Fruit fly (Drosophila melanogaster) whole organism, embryonic: ENCODE data around the gene Rh4.

Experiments used
- Asciz ChIP-seq: fragments of 200-800 bp; sonication (Bioruptor generic); optimal IDR thresholded peaks from 2 replicates; lab custom pipeline; 2017; ENCODE audit warnings: missing biosample characterization, mild to moderate bottlenecking, missing genetic modification characterization, missing genetic modification reagents
- Atf-2 ChIP-seq: fragments of 200-800 bp; sonication (Bioruptor generic); optimal IDR thresholded peaks from 2 replicates; lab custom pipeline; 2016; ENCODE audit warnings: missing biosample characterization, missing genetic modification characterization
- CG10147 ChIP-seq: fragments of 200-800 bp; sonication (Bioruptor generic); optimal IDR thresholded peaks from 2 replicates; lab custom pipeline; 2019; ENCODE audit warnings: missing biosample characterization, mild to moderate bottlenecking, missing genetic modification characterization, moderate library complexity
- CG10209 ChIP-seq: fragments of 200-800 bp; sonication (Bioruptor generic); optimal IDR thresholded peaks from 3 replicates; lab custom pipeline; 2017; ENCODE audit warnings: missing biosample characterization, mild to moderate bottlenecking, missing genetic modification characterization, missing genetic modification reagents
- CG1024 ChIP-seq: fragments of 200-800 bp; sonication (Bioruptor generic); IDR thresholded peaks from 2 replicates; pipeline ENCODE4 v1.3.6; 2022; ENCODE audit warnings: missing biosample characterization, missing genetic modification characterization
- CG10267 ChIP-seq: fragments of 200-800 bp; sonication (Bioruptor generic); optimal IDR thresholded peaks from 2 replicates; lab custom pipeline; 2018; ENCODE audit warnings: missing biosample characterization, mild to moderate bottlenecking, missing genetic modification characterization, moderate library complexity
- CG11560 ChIP-seq: fragments of 200-800 bp; sonication (Bioruptor generic); IDR thresholded peaks from 3 replicates; pipeline ENCODE4 v1.3.6; 2022; ENCODE audit warnings: missing biosample characterization, missing genetic modification characterization
- CG13775 ChIP-seq: fragments of 200-800 bp; sonication (Bioruptor generic); optimal IDR thresholded peaks from 3 replicates; lab custom pipeline; 2017; ENCODE audit warnings: missing biosample characterization, mild to moderate bottlenecking, missing genetic modification characterization
- CG14667 ChIP-seq: fragments of 200-800 bp; sonication (Bioruptor generic); IDR thresholded peaks from 2 replicates; pipeline ENCODE4 v1.3.6; 2022; ENCODE audit warnings: missing biosample characterization, missing genetic modification characterization
- CG1529 ChIP-seq: fragments of 200-800 bp; sonication (Bioruptor generic); optimal IDR thresholded peaks from 3 replicates; lab custom pipeline; 2018; ENCODE audit warnings: missing biosample characterization, missing genetic modification characterization
- CG17568 ChIP-seq: fragments of 200-800 bp; sonication (Bioruptor generic); optimal IDR thresholded peaks from 2 replicates; lab custom pipeline; 2018; ENCODE audit warnings: missing biosample characterization, mild to moderate bottlenecking, missing genetic modification characterization, moderate library complexity
- CG2202 ChIP-seq: fragments of 200-800 bp; sonication (Bioruptor generic); optimal IDR thresholded peaks from 2 replicates; lab custom pipeline; 2018; ENCODE audit warnings: missing biosample characterization, mild to moderate bottlenecking, missing genetic modification characterization
- CG30431 ChIP-seq: fragments of 200-800 bp; sonication (Bioruptor generic); optimal IDR thresholded peaks from 2 replicates; lab custom pipeline; 2017; ENCODE audit warnings: missing biosample characterization, missing genetic modification characterization
- CG3065 ChIP-seq: fragments of 200-800 bp; sonication (Bioruptor generic); optimal IDR thresholded peaks from 2 replicates; lab custom pipeline; 2016; ENCODE audit warnings: missing biosample characterization, missing genetic modification characterization
- CG31224 ChIP-seq: fragments of 200-800 bp; sonication (Bioruptor generic); IDR thresholded peaks from 2 replicates; pipeline ENCODE4 v1.3.6; 2022; ENCODE audit warnings: missing biosample characterization, missing genetic modification characterization
- CG31388 ChIP-seq: fragments of 200-800 bp; sonication (Bioruptor generic); optimal IDR thresholded peaks from 2 replicates; lab custom pipeline; 2016; ENCODE audit warnings: missing biosample characterization, missing genetic modification characterization
- CG31441 ChIP-seq: fragments of 200-800 bp; sonication (Bioruptor generic); IDR thresholded peaks from 2 replicates; pipeline ENCODE4 v1.3.6; 2022; ENCODE audit warnings: missing biosample characterization, missing genetic modification characterization
- CG32532 ChIP-seq: fragments of 200-800 bp; sonication (Bioruptor generic); IDR thresholded peaks from 2 replicates; pipeline ENCODE4 v1.3.6; 2022; ENCODE audit warnings: missing biosample characterization, missing genetic modification characterization
- CG3838 ChIP-seq: fragments of 200-800 bp; sonication (Bioruptor generic); optimal IDR thresholded peaks from 3 replicates; lab custom pipeline; 2016; ENCODE audit warnings: missing biosample characterization, missing genetic modification characterization
- CG4404 ChIP-seq: fragments of 200-800 bp; sonication (Bioruptor generic); IDR thresholded peaks from 2 replicates; pipeline ENCODE4 v1.3.6; 2022; ENCODE audit warnings: missing biosample characterization, missing genetic modification characterization
- CG4707 ChIP-seq: fragments of 200-800 bp; sonication (Bioruptor generic); optimal IDR thresholded peaks from 2 replicates; lab custom pipeline; 2018; ENCODE audit warnings: missing biosample characterization, mild to moderate bottlenecking, missing genetic modification characterization, moderate library complexity
- CG5180 ChIP-seq: fragments of 200-800 bp; sonication (Bioruptor generic); optimal IDR thresholded peaks from 3 replicates; lab custom pipeline; 2017; ENCODE audit warnings: missing biosample characterization, missing genetic modification characterization, mild to moderate bottlenecking, moderate library complexity, missing genetic modification reagents
- CG8281 ChIP-seq: fragments of 200-800 bp; sonication (Bioruptor generic); optimal IDR thresholded peaks from 2 replicates; lab custom pipeline; 2018; ENCODE audit warnings: missing biosample characterization, mild to moderate bottlenecking, missing genetic modification characterization, moderate library complexity
- CG8765 ChIP-seq: fragments of 200-800 bp; sonication (Bioruptor generic); IDR thresholded peaks from 2 replicates; pipeline ENCODE4 v1.3.6; 2022; ENCODE audit warnings: missing biosample characterization, missing genetic modification characterization
- Camta ChIP-seq: fragments of 200-800 bp; sonication (Bioruptor generic); optimal IDR thresholded peaks from 2 replicates; lab custom pipeline; 2016; ENCODE audit warnings: missing biosample characterization, missing genetic modification characterization
- Dad ChIP-seq: fragments of 200-800 bp; sonication (Bioruptor generic); optimal IDR thresholded peaks from 3 replicates; lab custom pipeline; 2016; ENCODE audit warnings: missing biosample characterization, missing genetic modification characterization
- Dfd ChIP-seq, 2 experiments: fragments of >200 bp; optimal IDR thresholded peaks; 2 replicates each; lab custom pipeline; 2017; ENCODE audit warnings: missing biosample characterization in 2 of 2, missing genetic modification characterization in 2 of 2
- Dll ChIP-seq: fragments of 200-800 bp; sonication (Bioruptor generic); IDR thresholded peaks from 4 replicates; pipeline ENCODE4 v1.3.6; 2022; ENCODE audit warnings: missing biosample characterization, missing genetic modification characterization; ENCODE audit not compliant: partially characterized antibody
- H2.0 ChIP-seq: fragments of 200-800 bp; sonication (Bioruptor generic); IDR thresholded peaks from 2 replicates; pipeline ENCODE4 v1.3.6; 2022; ENCODE audit warnings: missing biosample characterization, missing genetic modification characterization
- Hey ChIP-seq: fragments of 200-800 bp; sonication (Bioruptor generic); optimal IDR thresholded peaks from 3 replicates; lab custom pipeline; 2018; ENCODE audit warnings: missing biosample characterization, mild to moderate bottlenecking, missing genetic modification characterization
- Hsf ChIP-seq: fragments of 200-800 bp; sonication (Bioruptor generic); optimal IDR thresholded peaks from 3 replicates; lab custom pipeline; 2016; ENCODE audit warnings: missing biosample characterization, missing genetic modification characterization
- Mrtf ChIP-seq: fragments of 200-800 bp; sonication (Bioruptor generic); IDR thresholded peaks from 3 replicates; pipeline ENCODE4 v1.3.6; 2022; ENCODE audit warnings: missing biosample characterization, missing genetic modification characterization
- NC2β ChIP-seq: fragments of 200-800 bp; sonication (Bioruptor generic); optimal IDR thresholded peaks from 2 replicates; lab custom pipeline; 2016; ENCODE audit warnings: missing biosample characterization, missing genetic modification characterization
- Pdp1 ChIP-seq, 2 experiments: fragments of 200-800 bp; sonication (Bioruptor generic); optimal IDR thresholded peaks; 3 replicates each; lab custom pipeline; 2016; ENCODE audit warnings: missing biosample characterization in 2 of 2, missing genetic modification characterization in 2 of 2, mild to moderate bottlenecking in 1 of 2, moderate library complexity in 1 of 2
- Side ChIP-seq: fragments of 200-800 bp; sonication (Bioruptor generic); optimal IDR thresholded peaks from 2 replicates; lab custom pipeline; 2016; ENCODE audit warnings: missing biosample characterization, missing genetic modification characterization
- abd-A ChIP-seq: fragments of 200-800 bp; sonication (Bioruptor generic); optimal IDR thresholded peaks from 3 replicates; lab custom pipeline; 2019; ENCODE audit warnings: missing biosample characterization, mild to moderate bottlenecking, missing genetic modification characterization, moderate library complexity
- aop ChIP-seq: fragments of 200-800 bp; sonication (Bioruptor generic); IDR thresholded peaks from 2 replicates; pipeline ENCODE4 v1.3.6; 2022; ENCODE audit warnings: missing biosample characterization, missing genetic modification characterization
- ase ChIP-seq: fragments of 200-800 bp; sonication (Bioruptor generic); IDR thresholded peaks from 3 replicates; pipeline ENCODE4 v1.3.6; 2022; ENCODE audit warnings: missing biosample characterization, missing genetic modification characterization
- dimm ChIP-seq: fragments of 200-800 bp; sonication (Bioruptor generic); IDR thresholded peaks from 2 replicates; pipeline ENCODE4 v1.3.6; 2022; ENCODE audit warnings: missing biosample characterization, missing genetic modification characterization
- dpn ChIP-seq, 2 experiments: fragments of 200-800 bp; sonication (Bioruptor generic); optimal IDR thresholded peaks; 3 replicates each; lab custom pipeline; 2016; ENCODE audit warnings: missing biosample characterization in 2 of 2, missing genetic modification characterization in 2 of 2
- eve ChIP-seq, 2 experiments: fragments of >200 bp; optimal IDR thresholded peaks; 2 replicates each; lab custom pipeline; 2017; ENCODE audit warnings: missing biosample characterization in 2 of 2, missing genetic modification characterization in 2 of 2
- ken ChIP-seq: fragments of 200-800 bp; sonication (Bioruptor generic); IDR thresholded peaks from 3 replicates; pipeline ENCODE4 v1.3.6; 2022; ENCODE audit warnings: missing biosample characterization, missing genetic modification characterization
- lov ChIP-seq, 2 experiments: fragments of 200-800 bp in 1 of 2; fragments of >200 bp in 1 of 2; sonication (Bioruptor generic) in 1 of 2; IDR thresholded peaks in 1 of 2; optimal IDR thresholded peaks in 1 of 2; 2 replicates in 1 of 2; 3 replicates in 1 of 2; pipeline versions ENCODE4 v1.3.6 to Lab custom; 2017 to 2022; ENCODE audit warnings: missing biosample characterization in 1 of 2, missing genetic modification characterization in 1 of 2
- nerfin-2 ChIP-seq: fragments of 200-800 bp; sonication (Bioruptor generic); IDR thresholded peaks from 2 replicates; pipeline ENCODE4 v1.3.6; 2022; ENCODE audit warnings: missing biosample characterization, missing genetic modification characterization; ENCODE audit not compliant: partially characterized antibody
- nom ChIP-seq: fragments of 200-800 bp; sonication (Bioruptor generic); optimal IDR thresholded peaks from 2 replicates; lab custom pipeline; 2017; ENCODE audit warnings: missing biosample characterization, missing genetic modification characterization, mild to moderate bottlenecking, moderate library complexity, missing genetic modification reagents
- pnt ChIP-seq: fragments of 200-800 bp; sonication (Bioruptor generic); optimal IDR thresholded peaks from 3 replicates; lab custom pipeline; 2016; ENCODE audit warnings: missing biosample characterization, missing genetic modification characterization
- sima ChIP-seq: fragments of 200-800 bp; sonication (Bioruptor generic); optimal IDR thresholded peaks from 2 replicates; lab custom pipeline; 2016; ENCODE audit warnings: missing biosample characterization, missing genetic modification characterization
- sr ChIP-seq: fragments of 200-800 bp; sonication (Bioruptor generic); IDR thresholded peaks from 3 replicates; pipeline ENCODE4 v1.3.6; 2022; ENCODE audit warnings: missing biosample characterization, missing genetic modification characterization
- stc ChIP-seq: fragments of 200-800 bp; sonication (Bioruptor generic); IDR thresholded peaks from 2 replicates; pipeline ENCODE4 v1.3.6; 2022; ENCODE audit warnings: missing biosample characterization, missing genetic modification characterization
- ttk ChIP-seq: fragments of 200-800 bp; sonication (Bioruptor generic); IDR thresholded peaks from 2 replicates; pipeline ENCODE4 v2.1.2; 2022; ENCODE audit warnings: missing biosample characterization, missing genetic modification characterization
- vfl ChIP-seq: fragments of 200-800 bp; sonication (Bioruptor generic); optimal IDR thresholded peaks from 2 replicates; lab custom pipeline; 2016; ENCODE audit warnings: missing biosample characterization, missing genetic modification characterization
- zen2 ChIP-seq: fragments of 200-800 bp; sonication (Bioruptor generic); IDR thresholded peaks from 3 replicates; pipeline ENCODE4 v1.3.6; 2022; ENCODE audit warnings: missing biosample characterization, missing genetic modification characterization; ENCODE audit not compliant: partially characterized antibody

The Rh4 gene

dm6 chr3L:16840540-16840939 is 21.8 kb downstream of the Rh4 start (continued):
- TF ChIP-seq Asciz (no peak), CG1529 (GFP tag; lab: Kevin White, UChicago) (no peak), CG4404 (GFP tag; lab: Robert Waterston, UW) (no peak), CG3838 (GFP tag; lab: Kevin White, UChicago) (no peak), CG31224 (GFP tag; lab: Robert Waterston, UW) (no peak), Dfd (GFP tag; optimal IDR thresholded peaks at IDR 0.05; lab: Kevin White, UChicago) (no peak), CG30431 (GFP tag; lab: Kevin White, UChicago) (no peak), ken (GFP tag; lab: Robert Waterston, UW) (no peak), abd-A (tag; lab: Kevin White, UChicago) (no peak), nom (no peak), NC2β (GFP tag; lab: Kevin White, UChicago) (no peak), Hey (tag; lab: Kevin White, UChicago) (no peak), aop (GFP tag; lab: Robert Waterston, UW) (no peak), zen2 (GFP tag; lab: Robert Waterston, UW) (no peak), ttk (GFP tag; lab: Robert Waterston, UW) (no peak), CG31441 (no peak), Dad (GFP tag; lab: Kevin White, UChicago) (no peak), Dll (GFP tag; lab: Robert Waterston, UW) (no peak), CG1024 (no peak), dimm (GFP tag; lab: Robert Waterston, UW) (no peak), CG10147 (GFP tag; lab: Kevin White, UChicago) (peak; percentile 14), sr (no peak), Mrtf (GFP tag; lab: Robert Waterston, UW) (no peak), CG17568 (GFP tag; lab: Kevin White, UChicago) (no peak), CG32532 (no peak), CG2202 (tag; lab: Kevin White, UChicago) (no peak), CG10267 (tag; lab: Kevin White, UChicago) (peak; percentile 12), H2.0 (GFP tag; lab: Robert Waterston, UW) (no peak), CG14667 (no peak), stc (GFP tag; lab: Robert Waterston, UW) (no peak), CG8281 (no peak), Atf-2 (no peak), CG5180 (GFP tag; lab: Kevin White, UChicago) (no peak), CG13775 (no peak), CG3065 (GFP tag; lab: Kevin White, UChicago) (no peak), vfl (no peak), CG8765 (GFP tag; lab: Robert Waterston, UW) (no peak), dpn (GFP tag; optimal IDR thresholded peaks at IDR 0.05; lab: Kevin White, UChicago) (peak in 1 of 2 experiments; percentile 22), CG11560 (tag; lab: Robert Waterston, UW) (no peak), ase (GFP tag; lab: Robert Waterston, UW) (no peak), pnt (no peak), Camta (GFP tag; lab: Kevin White, UChicago) (no peak), sima (GFP tag; lab: Kevin White, UChicago) (no peak), nerfin-2 (GFP tag; lab: Robert Waterston, UW) (no peak), CG31388 (GFP tag; lab: Kevin White, UChicago) (no peak), eve (GFP tag; optimal IDR thresholded peaks at IDR 0.05; lab: Kevin White, UChicago) (no peak), lov (optimal IDR thresholded peaks at IDR 0.05; lab: Kevin White, UChicago) (no peak), lov (GFP tag; IDR thresholded peaks at IDR 0.05; lab: Robert Waterston, UW) (no peak), CG10209 (peak; percentile 9), Side (GFP tag; lab: Kevin White, UChicago) (no peak), Pdp1 (GFP tag; optimal IDR thresholded peaks at IDR 0.05; lab: Kevin White, UChicago) (peak in 1 of 2 experiments; percentile 9), CG4707 (no peak), Hsf (GFP tag; lab: Kevin White, UChicago) (peak; percentile 6)
